Worm (Caenorhabditis elegans) whole organism, L1 larva: ENCODE results near the gene bud-13.

Source experiments
- C16A3.4 ChIP-seq: fragments of 150-350 bp; optimal IDR thresholded peaks from 2 replicates; lab custom pipeline; 2014; ENCODE audit warnings: missing biosample characterization, missing genetic modification characterization
- C34B4.2 ChIP-seq: sonication (generic microtip); optimal IDR thresholded peaks from 2 replicates; lab custom pipeline; 2017; ENCODE audit warnings: mild to moderate bottlenecking, missing genetic modification characterization, missing compliant biosample characterization
- F16B12.6 ChIP-seq: fragments of 150-350 bp; optimal IDR thresholded peaks from 2 replicates; lab custom pipeline; 2014; ENCODE audit warnings: missing biosample characterization, missing genetic modification characterization
- alr-1 ChIP-seq: fragments of 200-800 bp; sonication (Bioruptor generic); optimal IDR thresholded peaks from 2 replicates; lab custom pipeline; 2018; ENCODE audit warnings: borderline replicate concordance, mild to moderate bottlenecking, missing genetic modification characterization, missing compliant biosample characterization
- aly-2 ChIP-seq: fragments of 150-350 bp; optimal IDR thresholded peaks from 2 replicates; lab custom pipeline; 2014; ENCODE audit warnings: missing biosample characterization, missing genetic modification characterization
- ama-1 ChIP-seq: fragments of 150-350 bp; optimal IDR thresholded peaks from 2 replicates; lab custom pipeline; 2014
- ceh-8 ChIP-seq: fragments of 200-800 bp; sonication (Bioruptor generic); optimal IDR thresholded peaks from 2 replicates; lab custom pipeline; 2018; ENCODE audit warnings: mild to moderate bottlenecking, missing genetic modification characterization, moderate library complexity, missing compliant biosample characterization
- ceh-88 ChIP-seq: fragments of 200-800 bp; sonication (Bioruptor generic); IDR thresholded peaks from 2 replicates; pipeline ENCODE4 v1.3.6; 2022; ENCODE audit warnings: missing genetic modification characterization, missing compliant biosample characterization
- efl-3 ChIP-seq: fragments of 200-800 bp; sonication (Bioruptor generic); optimal IDR thresholded peaks from 2 replicates; lab custom pipeline; 2018; ENCODE audit warnings: mild to moderate bottlenecking, missing genetic modification characterization, missing compliant biosample characterization
- egl-13 ChIP-seq: sonication (generic microtip); optimal IDR thresholded peaks from 2 replicates; lab custom pipeline; 2016; ENCODE audit warnings: missing genotype, missing genetic modification reagents, missing genetic modification characterization, missing compliant biosample characterization
- egl-27 ChIP-seq, 2 experiments: fragments of 150-350 bp in 1 of 2; sonication (generic microtip); optimal IDR thresholded peaks; 3 replicates each; lab custom pipeline; 2017 to 2018; ENCODE audit warnings: missing biosample characterization in 2 of 2, missing genetic modification characterization in 2 of 2, missing genetic modification reagents in 2 of 2
- elt-2 ChIP-seq: sonication (generic microtip); optimal IDR thresholded peaks from 2 replicates; lab custom pipeline; 2016; ENCODE audit warnings: missing genetic modification characterization, mild to moderate bottlenecking, inconsistent platforms, missing compliant biosample characterization, missing genetic modification reagents
- elt-3 ChIP-seq, 6 experiments: fragments of 150-350 bp in 1 of 6; sonication (generic microtip); optimal IDR thresholded peaks; 2 replicates each; lab custom pipeline; 2017 to 2018; ENCODE audit warnings: missing biosample characterization in 6 of 6, missing genetic modification characterization in 6 of 6, inconsistent platforms in 1 of 6
- ets-5 ChIP-seq: fragments of 200-800 bp; sonication (Bioruptor generic); IDR thresholded peaks from 2 replicates; pipeline ENCODE4 v1.3.6; 2022; ENCODE audit warnings: missing genetic modification characterization, missing compliant biosample characterization
- fkh-10 ChIP-seq: sonication (generic microtip); optimal IDR thresholded peaks from 2 replicates; lab custom pipeline; 2017; ENCODE audit warnings: missing biosample characterization, missing genetic modification reagents, missing genetic modification characterization
- fkh-4 ChIP-seq: sonication (generic microtip); optimal IDR thresholded peaks from 2 replicates; lab custom pipeline; 2016; ENCODE audit warnings: missing compliant biosample characterization, missing genetic modification characterization, borderline replicate concordance
- fkh-8 ChIP-seq: sonication (generic microtip); optimal IDR thresholded peaks from 2 replicates; lab custom pipeline; 2016; ENCODE audit warnings: mild to moderate bottlenecking, missing genetic modification characterization, missing compliant biosample characterization
- fos-1 ChIP-seq: fragments of 150-350 bp; optimal IDR thresholded peaks from 2 replicates; lab custom pipeline; 2014; ENCODE audit warnings: missing biosample characterization, missing genetic modification characterization
- hlh-4 ChIP-seq: sonication (generic microtip); optimal IDR thresholded peaks from 2 replicates; lab custom pipeline; 2016; ENCODE audit warnings: mild to moderate bottlenecking, missing genetic modification characterization, missing compliant biosample characterization
- irx-1 ChIP-seq: sonication (generic microtip); optimal IDR thresholded peaks from 2 replicates; lab custom pipeline; 2016; ENCODE audit warnings: missing genetic modification characterization, missing compliant biosample characterization
- jun-1 ChIP-seq: fragments of 150-350 bp; optimal IDR thresholded peaks from 2 replicates; lab custom pipeline; 2014; ENCODE audit warnings: missing biosample characterization, missing genetic modification reagents, missing genetic modification characterization
- lin-13 ChIP-seq: fragments of 150-350 bp; optimal IDR thresholded peaks from 2 replicates; lab custom pipeline; 2014; ENCODE audit warnings: missing biosample characterization, missing genetic modification reagents, missing genetic modification characterization
- lin-14 ChIP-seq: fragments of 200-800 bp; sonication (Bioruptor generic); optimal IDR thresholded peaks from 2 replicates; lab custom pipeline; 2018; ENCODE audit warnings: mild to moderate bottlenecking, missing genetic modification characterization, moderate library complexity, missing compliant biosample characterization
- lin-15B ChIP-seq: fragments of 150-350 bp; sonication (generic microtip); optimal IDR thresholded peaks from 3 replicates; lab custom pipeline; 2014; ENCODE audit warnings: missing biosample characterization, missing genetic modification characterization
- lin-35 ChIP-seq, 2 experiments: fragments of 150-350 bp; optimal IDR thresholded peaks; 2 replicates each; lab custom pipeline; 2014; ENCODE audit warnings: missing biosample characterization in 2 of 2, missing genetic modification characterization in 2 of 2, missing genetic modification reagents in 2 of 2
- lir-3 ChIP-seq: sonication (generic microtip); optimal IDR thresholded peaks from 2 replicates; lab custom pipeline; 2016; ENCODE audit warnings: mild to moderate bottlenecking, missing genetic modification characterization, moderate library complexity, missing compliant biosample characterization; ENCODE audit not compliant: poor library complexity
- mab-9 ChIP-seq: fragments of 200-800 bp; sonication (Bioruptor generic); IDR thresholded peaks from 2 replicates; pipeline ENCODE4 v1.3.6; 2022; ENCODE audit warnings: missing genetic modification reagents, missing genetic modification characterization, missing compliant biosample characterization
- mdl-1 ChIP-seq, 2 experiments: fragments of 150-350 bp; optimal IDR thresholded peaks; 2 replicates each; lab custom pipeline; 2014 to 2017; ENCODE audit warnings: missing biosample characterization in 2 of 2, missing genetic modification characterization in 2 of 2, inconsistent platforms in 1 of 2
- mep-1 ChIP-seq: fragments of 150-350 bp; optimal IDR thresholded peaks from 2 replicates; lab custom pipeline; 2014; ENCODE audit warnings: missing biosample characterization, missing genetic modification characterization
- nhr-12 ChIP-seq: sonication (generic microtip); optimal IDR thresholded peaks from 2 replicates; lab custom pipeline; 2017; ENCODE audit warnings: missing biosample characterization, missing genetic modification characterization
- nhr-19 ChIP-seq: fragments of 200-800 bp; sonication (Bioruptor generic); conservative IDR thresholded peaks from 2 replicates; pipeline ENCODE4 v1.3.6; 2022; ENCODE audit warnings: missing genetic modification characterization, missing compliant biosample characterization
- nhr-20 ChIP-seq: sonication (generic microtip); optimal IDR thresholded peaks from 2 replicates; lab custom pipeline; 2016; ENCODE audit warnings: mild to moderate bottlenecking, missing genetic modification characterization, missing compliant biosample characterization
- nhr-71 ChIP-seq: sonication (generic microtip); optimal IDR thresholded peaks from 2 replicates; lab custom pipeline; 2016; ENCODE audit warnings: mild to moderate bottlenecking, missing genetic modification characterization, moderate library complexity, missing compliant biosample characterization
- nhr-76 ChIP-seq: sonication (generic microtip); optimal IDR thresholded peaks from 2 replicates; lab custom pipeline; 2017; ENCODE audit warnings: missing biosample characterization, missing genetic modification characterization
- nhr-77 ChIP-seq: fragments of 150-350 bp; optimal IDR thresholded peaks from 2 replicates; lab custom pipeline; 2014; ENCODE audit warnings: missing biosample characterization, missing genetic modification characterization
- nhr-84 ChIP-seq: sonication (generic microtip); optimal IDR thresholded peaks from 2 replicates; lab custom pipeline; 2017; ENCODE audit warnings: missing biosample characterization, missing genetic modification characterization
- rnt-1 ChIP-seq: sonication (generic microtip); optimal IDR thresholded peaks from 2 replicates; lab custom pipeline; 2016; ENCODE audit warnings: mild to moderate bottlenecking, missing genetic modification characterization, moderate library complexity, missing compliant biosample characterization
- skn-1 ChIP-seq: fragments of 150-350 bp; optimal IDR thresholded peaks from 2 replicates; lab custom pipeline; 2014; ENCODE audit warnings: missing biosample characterization, missing genetic modification characterization
- snpc-4 ChIP-seq: fragments of 150-350 bp; optimal IDR thresholded peaks from 2 replicates; lab custom pipeline; 2014; ENCODE audit warnings: missing biosample characterization, missing genetic modification characterization
- sox-4 ChIP-seq: sonication (generic microtip); optimal IDR thresholded peaks from 2 replicates; lab custom pipeline; 2016; ENCODE audit warnings: missing genetic modification characterization, missing compliant biosample characterization
- sptf-1 ChIP-seq: fragments of 150-350 bp; optimal IDR thresholded peaks from 2 replicates; lab custom pipeline; 2014; ENCODE audit warnings: missing biosample characterization, missing genetic modification characterization
- tbx-2 ChIP-seq: sonication (generic microtip); optimal IDR thresholded peaks from 2 replicates; lab custom pipeline; 2016; ENCODE audit warnings: missing genetic modification characterization, missing compliant biosample characterization
- unc-130 ChIP-seq: fragments of 150-350 bp; optimal IDR thresholded peaks from 2 replicates; lab custom pipeline; 2017; ENCODE audit warnings: missing biosample characterization, missing genetic modification characterization, inconsistent platforms
- unc-30 ChIP-seq: sonication (generic microtip); optimal IDR thresholded peaks from 2 replicates; lab custom pipeline; 2017; ENCODE audit warnings: missing biosample characterization, missing genetic modification characterization
- unc-62 ChIP-seq: fragments of 150-350 bp; optimal IDR thresholded peaks from 2 replicates; lab custom pipeline; 2014; ENCODE audit warnings: missing biosample characterization, missing genetic modification reagents, missing genetic modification characterization
- unc-86 ChIP-seq: sonication (generic microtip); optimal IDR thresholded peaks from 2 replicates; lab custom pipeline; 2016; ENCODE audit warnings: missing genetic modification characterization, missing compliant biosample characterization
- unc-98 ChIP-seq: fragments of 200-800 bp; sonication (Bioruptor generic); IDR thresholded peaks from 2 replicates; pipeline ENCODE4 v1.3.6; 2022; ENCODE audit warnings: missing genetic modification characterization, missing compliant biosample characterization
- vab-15 ChIP-seq: sonication (generic microtip); optimal IDR thresholded peaks from 2 replicates; lab custom pipeline; 2017; ENCODE audit warnings: missing genotype, mild to moderate bottlenecking, missing genetic modification characterization, missing compliant biosample characterization
- xbp-1 ChIP-seq: sonication (generic microtip); optimal IDR thresholded peaks from 2 replicates; lab custom pipeline; 2016; ENCODE audit warnings: missing genetic modification characterization, missing compliant biosample characterization
- ztf-11 ChIP-seq, 2 experiments: sonication (generic microtip); optimal IDR thresholded peaks; 2 replicates each; lab custom pipeline; 2016 to 2017; ENCODE audit warnings: missing genetic modification characterization in 2 of 2, missing biosample characterization in 1 of 2, missing compliant biosample characterization in 1 of 2
- ztf-4 ChIP-seq: fragments of 150-350 bp; optimal IDR thresholded peaks from 2 replicates; lab custom pipeline; 2014; ENCODE audit warnings: missing biosample characterization, missing genetic modification characterization

The bud-13 gene

ce11 chrIII:8937571-8937970 is 30.0 kb downstream of the bud-13 start (continued):
- TF ChIP-seq unc-30 (no peak), egl-27 (tag; optimal IDR thresholded peaks at IDR 0.05; lab: Kevin White, UChicago) (no peak), jun-1 (peak; percentile 36), lin-14 (GFP tag; lab: Kevin White, UChicago) (peak; percentile 77), ets-5 (no peak), ceh-8 (GFP tag; lab: Kevin White, UChicago) (peak; percentile 9), lin-13 (GFP tag; lab: Kevin White, UChicago) (peak; percentile 76), F16B12.6 (tag; lab: Kevin White, UChicago) (peak; percentile 38), egl-13 (tag; lab: Kevin White, UChicago) (peak; percentile 57), fkh-10 (GFP tag; lab: Kevin White, UChicago) (no peak), fkh-4 (tag; lab: Kevin White, UChicago) (no peak), fkh-8 (peak; percentile 68), sptf-1 (tag; lab: Kevin White, UChicago) (no peak), elt-3 (tag; optimal IDR thresholded peaks at IDR 0.05; lab: Kevin White, UChicago) (peak in 2 of 6 experiments; percentile 4 to 11), C34B4.2 (no peak), nhr-84 (tag; lab: Kevin White, UChicago) (no peak), fos-1 (tag; lab: Kevin White, UChicago) (peak; percentile 16), tbx-2 (tag; lab: Kevin White, UChicago) (peak; percentile 73), irx-1 (tag; lab: Kevin White, UChicago) (peak; percentile 60), sox-4 (tag; lab: Kevin White, UChicago) (peak; percentile 34), efl-3 (GFP tag; lab: Kevin White, UChicago) (no peak), ztf-11 (tag; optimal IDR thresholded peaks at IDR 0.05; lab: Kevin White, UChicago) (peak in 1 of 2 experiments; percentile 41), mdl-1 (tag; optimal IDR thresholded peaks at IDR 0.05; lab: Kevin White, UChicago) (peak in 1 of 2 experiments; percentile 82), unc-130 (tag; lab: Kevin White, UChicago) (peak; percentile 32), ceh-88 (peak; percentile 32; the same call in 1 of the 2 replicates), ama-1 (lab: Kevin White, UChicago) (no peak), unc-86 (peak; percentile 61), C16A3.4 (tag; lab: Kevin White, UChicago) (peak; percentile 78), nhr-19 (GFP tag; lab: Robert Waterston, UW) (peak; percentile 76), unc-62 (no peak), ztf-4 (tag; lab: Kevin White, UChicago) (peak; percentile 38), nhr-20 (tag; lab: Kevin White, UChicago) (peak; percentile 79), alr-1 (tag; lab: Kevin White, UChicago) (no peak), vab-15 (tag; lab: Kevin White, UChicago) (no peak), skn-1 (tag; lab: Kevin White, UChicago) (peak; percentile 72), lin-15B (tag; lab: Kevin White, UChicago) (no peak), nhr-77 (tag; lab: Kevin White, UChicago) (peak; percentile 54), mep-1 (tag; lab: Kevin White, UChicago) (peak; percentile 83), hlh-4 (tag; lab: Kevin White, UChicago) (no peak), lin-35 (GFP tag; optimal IDR thresholded peaks at IDR 0.05; lab: Kevin White, UChicago) (peak; percentile 64 to 82), rnt-1 (peak; percentile 86), snpc-4 (tag; lab: Kevin White, UChicago) (peak; percentile 52), aly-2 (peak; percentile 27), mab-9 (GFP tag; lab: Robert Waterston, UW) (peak; percentile 38; the same call in 1 of the 2 replicates), xbp-1 (tag; lab: Kevin White, UChicago) (peak; percentile 73), nhr-76 (tag; lab: Kevin White, UChicago) (no peak), nhr-12 (tag; lab: Kevin White, UChicago) (no peak), unc-98 (no peak), nhr-71 (peak; percentile 83), lir-3 (tag; lab: Kevin White, UChicago) (peak; percentile 49), elt-2 (peak; percentile 50)
